Worm (Caenorhabditis elegans): ENCODE results near the gene agt-2.

agt-2 gene

ce11 chrII:5330206-5330686 is 43.4 kb downstream of the agt-2 start (continued):
- TF ChIP-seq nfya-2 (GFP tag; IDR thresholded peaks at IDR 0.05) (no peak), dox-1 (GFP tag; IDR thresholded peaks at IDR 0.05) (peak; percentile 75), ztf-26 (tag; optimal IDR thresholded peaks at IDR 0.05) (peak; percentile 67), nhr-27 (tag; optimal IDR thresholded peaks at IDR 0.05) (no peak), B0336.3 (GFP tag; IDR thresholded peaks at IDR 0.05) (peak; percentile 64; the same call in 1 of the 2 replicates), B0261.1 (tag; optimal IDR thresholded peaks at IDR 0.05) (no peak), sdz-38 (tag; optimal IDR thresholded peaks at IDR 0.05) (no peak), bed-1 (GFP tag; IDR thresholded peaks at IDR 0.05) (no peak), egl-18 (GFP tag; IDR thresholded peaks at IDR 0.05) (no peak), madf-10 (tag; optimal IDR thresholded peaks at IDR 0.05) (peak; percentile 48), ZK185.1 (tag; optimal IDR thresholded peaks at IDR 0.05; ENCODE audit: poor library complexity, severe bottlenecking) (peak; percentile 59), ceh-27 (GFP tag; optimal IDR thresholded peaks at IDR 0.05) (no peak), nfya-1 (tag; optimal IDR thresholded peaks at IDR 0.05; ENCODE audit: borderline replicate concordance, insufficient read depth) (no peak), ama-1 (optimal IDR thresholded peaks at IDR 0.05) (no peak), ama-1 (GFP tag; optimal IDR thresholded peaks at IDR 0.05) (no peak), lin-54 (GFP tag; optimal IDR thresholded peaks at IDR 0.05) (peak; percentile 46), athp-1 (tag; optimal IDR thresholded peaks at IDR 0.05) (no peak), zim-3 (tag; optimal IDR thresholded peaks at IDR 0.05) (no peak), nhr-90 (tag; optimal IDR thresholded peaks at IDR 0.05) (peak; percentile 47), D2030.7 (GFP tag; IDR thresholded peaks at IDR 0.05) (no peak), F57A8.1 (GFP tag; optimal IDR thresholded peaks at IDR 0.05) (no peak), ceh-91 (GFP tag; IDR thresholded peaks at IDR 0.05) (no peak), attf-3 (GFP tag; conservative IDR thresholded peaks at IDR 0.05) (no peak), F55B11.4 (tag; optimal IDR thresholded peaks at IDR 0.05; ENCODE audit: borderline replicate concordance, insufficient read depth) (no peak), ets-4 (GFP tag; optimal IDR thresholded peaks at IDR 0.05) (peak; percentile 33), Y53F4B.3 (GFP tag; IDR thresholded peaks at IDR 0.05) (no peak), B0019.2 (GFP tag; conservative IDR thresholded peaks at IDR 0.05) (no peak), ztf-3 (GFP tag; optimal IDR thresholded peaks at IDR 0.05) (no peak), let-607 (tag; optimal IDR thresholded peaks at IDR 0.05) (peak; percentile 53 to 55), fkh-3 (tag; optimal IDR thresholded peaks at IDR 0.05) (no peak)

DNA sequence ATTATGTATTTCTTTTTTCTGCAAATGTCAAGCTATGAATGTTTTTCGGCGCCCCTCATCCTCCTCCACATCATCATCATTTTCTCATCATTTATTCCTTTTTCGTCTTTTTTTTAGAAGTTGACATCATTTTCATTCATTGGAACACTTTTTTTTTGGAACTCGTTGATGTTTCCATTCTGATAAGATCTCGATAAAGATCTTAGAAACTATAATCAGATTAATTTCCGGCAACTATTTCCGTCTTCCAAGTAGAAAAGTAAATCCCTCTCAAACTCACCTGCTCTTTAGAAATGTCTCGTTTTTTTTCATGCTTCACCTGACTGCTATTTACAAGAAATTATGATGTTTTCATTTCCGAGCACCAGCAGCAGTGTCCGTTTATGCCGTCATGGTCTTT is 44.7 kb downstream of the agt-2 start:
- no peak for TF ChIP-seq nhr-27 (tag; optimal IDR thresholded peaks at IDR 0.05)
- no peak for TF ChIP-seq D2030.7 (GFP tag; IDR thresholded peaks at IDR 0.05)
- TF ChIP-seq snpc-1.3 (tag; optimal IDR thresholded peaks at IDR 0.05; ENCODE audit: insufficient read depth), result no peak
- TF ChIP-seq ets-4 (GFP tag; optimal IDR thresholded peaks at IDR 0.05), result no peak
- no peak for TF ChIP-seq mes-4 (tag; optimal IDR thresholded peaks at IDR 0.05)
- no peak for TF ChIP-seq nhr-90 (tag; optimal IDR thresholded peaks at IDR 0.05)
- no peak for TF ChIP-seq egrh-3 (GFP tag; IDR thresholded peaks at IDR 0.05)
- no peak for TF ChIP-seq rpc-1 (optimal IDR thresholded peaks at IDR 0.05)
- TF ChIP-seq rpc-1 (tag; optimal IDR thresholded peaks at IDR 0.05), result no peak
- no peak for TF ChIP-seq akir-1 (GFP tag; optimal IDR thresholded peaks at IDR 0.05)
- TF ChIP-seq mel-28 (tag; optimal IDR thresholded peaks at IDR 0.05; ENCODE audit: borderline replicate concordance), result no peak

DNA sequence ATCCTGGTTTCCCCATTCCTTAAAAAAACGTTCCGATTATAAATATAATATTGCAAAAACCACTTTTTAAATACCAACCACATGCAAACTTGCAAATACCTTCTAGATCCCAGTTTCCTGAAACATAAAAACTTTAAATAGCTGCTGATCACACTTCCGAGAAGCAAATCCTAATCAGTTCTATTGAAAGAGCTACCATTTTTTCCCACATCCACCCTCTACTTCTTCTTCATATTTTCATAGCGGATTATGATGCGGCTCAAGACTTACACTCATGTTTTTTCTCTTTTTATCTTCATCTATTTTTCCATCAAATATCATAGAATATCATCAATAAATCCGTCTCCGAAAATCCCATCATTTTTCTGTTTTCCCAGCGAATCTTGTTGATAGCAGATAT is 46.7 kb downstream of the agt-2 start:
- TF ChIP-seq lsy-27 (tag; optimal IDR thresholded peaks at IDR 0.05; ENCODE audit: borderline replicate concordance, insufficient read depth), result no peak
- TF ChIP-seq sea-2 (GFP tag; IDR thresholded peaks at IDR 0.05), result no peak
- TF ChIP-seq D2030.7 (GFP tag; IDR thresholded peaks at IDR 0.05), result no peak
- TF ChIP-seq dpl-1 (GFP tag; optimal IDR thresholded peaks at IDR 0.05), result no peak
- no peak for TF ChIP-seq C06A6.2 (GFP tag; conservative IDR thresholded peaks at IDR 0.05)
- no peak for TF ChIP-seq lag-1 (GFP tag; IDR thresholded peaks at IDR 0.05)
- no peak for TF ChIP-seq somi-1 (GFP tag; optimal IDR thresholded peaks at IDR 0.05)
- TF ChIP-seq F49E8.2 (tag; optimal IDR thresholded peaks at IDR 0.05; ENCODE audit: insufficient read depth), result no peak
- TF ChIP-seq efl-1 (GFP tag; optimal IDR thresholded peaks at IDR 0.05), result no peak

Data from whole organism, young adult.